Fruit fly (Drosophila melanogaster) whole organism, wandering third instar larva: ENCODE results near the gene CG13947.

ENCODE experiments used
- HLH106 ChIP-seq: fragments of 200-800 bp; optimal IDR thresholded peaks from 3 replicates; lab custom pipeline; 2019; ENCODE audit warnings: missing biosample characterization, mild to moderate bottlenecking, missing genetic modification characterization, moderate library complexity
- br ChIP-seq: fragments of 200-800 bp; sonication (Bioruptor generic); optimal IDR thresholded peaks from 2 replicates; lab custom pipeline; 2016; ENCODE audit warnings: missing biosample characterization, missing genetic modification characterization
- ey ChIP-seq: fragments of 200-800 bp; sonication (Bioruptor generic); optimal IDR thresholded peaks from 2 replicates; lab custom pipeline; 2016; ENCODE audit warnings: missing biosample characterization, missing genetic modification characterization
- fru ChIP-seq: fragments of 200-800 bp; sonication (Bioruptor generic); optimal IDR thresholded peaks from 3 replicates; lab custom pipeline; 2016; ENCODE audit warnings: missing biosample characterization, mild to moderate bottlenecking, missing genetic modification characterization
- woc ChIP-seq: sonication (Bioruptor generic); optimal IDR thresholded peaks from 2 replicates; lab custom pipeline; 2016; ENCODE audit warnings: missing biosample characterization, mild to moderate bottlenecking, missing genetic modification characterization

dm6 chr2L:810277-810676 is 31.3 kb downstream of the CG13947 start, which contains the start of gene Nnf1b:
- TF ChIP-seq ey (GFP tag; lab: Kevin White, UChicago) (no peak), HLH106 (tag; lab: Kevin White, UChicago) (no peak), woc (GFP tag; lab: Kevin White, UChicago) (no peak), fru (GFP tag; lab: Kevin White, UChicago) (no peak), br (GFP tag; lab: Kevin White, UChicago) (no peak)
